Worm (Caenorhabditis elegans) whole organism, L4/young adult: ENCODE measurements around the gene idpb-4.

ENCODE experiments used
- dao-5 ChIP-seq: sonication (generic microtip); optimal IDR thresholded peaks from 2 replicates; lab custom pipeline; 2016; ENCODE audit warnings: missing genotype, missing genetic modification characterization, moderate library complexity, missing compliant biosample characterization
- him-1 ChIP-seq: sonication (generic microtip); optimal IDR thresholded peaks from 2 replicates; lab custom pipeline; 2016; ENCODE audit warnings: missing genotype, missing genetic modification reagents, missing genetic modification characterization, missing compliant biosample characterization

ce11 chrII:8730960-8731693 is 6.2 kb downstream of the idpb-4 start:
- TF ChIP-seq him-1 (no peak), dao-5 (tag; lab: Kevin White, UChicago) (no peak)
